Fruit fly (Drosophila melanogaster) whole organism, embryonic: ENCODE measurements around the gene Spps.
A peak's percentile ranks its signal among the peaks of the same experiment; 100 is the strongest.

Source experiments
- Antp ChIP-seq: fragments of 200-800 bp; sonication (Bioruptor generic); optimal IDR thresholded peaks from 3 replicates; lab custom pipeline; 2016; ENCODE audit warnings: missing biosample characterization, missing genetic modification characterization
- B-H2 ChIP-seq: fragments of 200-800 bp; sonication (Bioruptor generic); optimal IDR thresholded peaks from 2 replicates; lab custom pipeline; 2018; ENCODE audit warnings: missing biosample characterization, mild to moderate bottlenecking, missing genetic modification characterization
- Bgb ChIP-seq: fragments of 200-800 bp; sonication (Bioruptor generic); IDR thresholded peaks from 2 replicates; pipeline ENCODE4 v1.3.6; 2022; ENCODE audit warnings: missing biosample characterization, missing genetic modification characterization; ENCODE audit not compliant: partially characterized antibody
- CG11456 ChIP-seq: fragments of 200-800 bp; sonication (Bioruptor generic); IDR thresholded peaks from 3 replicates; pipeline ENCODE4 v1.3.6; 2022; ENCODE audit warnings: missing biosample characterization, missing genetic modification characterization
- CG11723 ChIP-seq: fragments of 200-800 bp; sonication (Bioruptor generic); optimal IDR thresholded peaks from 2 replicates; lab custom pipeline; 2017; ENCODE audit warnings: missing biosample characterization, mild to moderate bottlenecking, missing genetic modification characterization
- CG12236 ChIP-seq: fragments of 200-800 bp; sonication (Bioruptor generic); optimal IDR thresholded peaks from 2 replicates; lab custom pipeline; 2016; ENCODE audit warnings: missing biosample characterization, missing genetic modification characterization
- CG12659 ChIP-seq: fragments of 200-800 bp; sonication (Bioruptor generic); optimal IDR thresholded peaks from 3 replicates; lab custom pipeline; 2017; ENCODE audit warnings: mild to moderate bottlenecking, missing biosample characterization, missing genetic modification reagents, missing genetic modification characterization
- CG14014 ChIP-seq: fragments of 200-800 bp; sonication (Bioruptor generic); IDR thresholded peaks from 2 replicates; pipeline ENCODE4 v1.3.6; 2022; ENCODE audit warnings: missing biosample characterization, missing genetic modification characterization
- CG15011 ChIP-seq: fragments of 200-800 bp; sonication (Bioruptor generic); optimal IDR thresholded peaks from 3 replicates; lab custom pipeline; 2018; ENCODE audit warnings: missing biosample characterization, mild to moderate bottlenecking, missing genetic modification characterization
- CG16863 ChIP-seq: fragments of 200-800 bp; sonication (Bioruptor generic); optimal IDR thresholded peaks from 3 replicates; lab custom pipeline; 2016; ENCODE audit warnings: missing biosample characterization, missing genetic modification characterization
- CG17612 ChIP-seq: fragments of 200-800 bp; sonication (Bioruptor generic); IDR thresholded peaks from 2 replicates; pipeline ENCODE4 v1.3.6; 2022; ENCODE audit warnings: missing biosample characterization, missing genetic modification characterization
- CG18262 ChIP-seq: fragments of 200-800 bp; optimal IDR thresholded peaks from 3 replicates; lab custom pipeline; 2019; ENCODE audit warnings: missing biosample characterization, mild to moderate bottlenecking, missing genetic modification characterization, moderate library complexity
- CG2129 ChIP-seq: fragments of 200-800 bp; sonication (Bioruptor generic); IDR thresholded peaks from 2 replicates; pipeline ENCODE4 v1.3.6; 2022; ENCODE audit warnings: missing biosample characterization, missing genetic modification characterization; ENCODE audit not compliant: partially characterized antibody
- CG2875 ChIP-seq: fragments of 200-800 bp; sonication (Bioruptor generic); optimal IDR thresholded peaks from 2 replicates; lab custom pipeline; 2017; ENCODE audit warnings: missing biosample characterization, mild to moderate bottlenecking, missing genetic modification characterization, missing genetic modification reagents
- CG3838 ChIP-seq: fragments of 200-800 bp; sonication (Bioruptor generic); optimal IDR thresholded peaks from 3 replicates; lab custom pipeline; 2016; ENCODE audit warnings: missing biosample characterization, missing genetic modification characterization
- CG7745 ChIP-seq: fragments of 200-800 bp; sonication (Bioruptor generic); optimal IDR thresholded peaks from 2 replicates; lab custom pipeline; 2018; ENCODE audit warnings: missing biosample characterization, mild to moderate bottlenecking, missing genetic modification characterization, moderate library complexity
- CG9609 ChIP-seq: fragments of 200-800 bp; sonication (Bioruptor generic); optimal IDR thresholded peaks from 3 replicates; lab custom pipeline; 2016; ENCODE audit warnings: missing biosample characterization, missing genetic modification characterization
- CG9797 ChIP-seq: fragments of 200-800 bp; sonication (Bioruptor generic); optimal IDR thresholded peaks from 3 replicates; lab custom pipeline; 2018; ENCODE audit warnings: missing biosample characterization, mild to moderate bottlenecking, missing genetic modification characterization
- Dbx ChIP-seq: fragments of 200-800 bp; sonication (Bioruptor generic); IDR thresholded peaks from 3 replicates; pipeline ENCODE4 v1.3.6; 2022; ENCODE audit warnings: missing biosample characterization, missing genetic modification characterization
- Dfd ChIP-seq, 2 experiments: fragments of >200 bp; optimal IDR thresholded peaks; 2 replicates each; lab custom pipeline; 2017; ENCODE audit warnings: missing biosample characterization in 2 of 2, missing genetic modification characterization in 2 of 2
- E2f1 ChIP-seq: fragments of 200-800 bp; sonication (Bioruptor generic); IDR thresholded peaks from 2 replicates; pipeline ENCODE4 v1.3.6; 2022; ENCODE audit warnings: missing biosample characterization, missing genetic modification characterization
- Nf-YB ChIP-seq: fragments of 200-800 bp; sonication (Bioruptor generic); optimal IDR thresholded peaks from 3 replicates; lab custom pipeline; 2019; ENCODE audit warnings: missing biosample characterization, mild to moderate bottlenecking, missing genetic modification characterization, moderate library complexity
- Nf-YC ChIP-seq: fragments of 200-800 bp; optimal IDR thresholded peaks from 3 replicates; lab custom pipeline; 2019; ENCODE audit warnings: missing biosample characterization, mild to moderate bottlenecking, missing genetic modification characterization, moderate library complexity
- Opbp ChIP-seq: fragments of 200-800 bp; sonication (Bioruptor generic); IDR thresholded peaks from 3 replicates; pipeline ENCODE4 v1.3.6; 2022; ENCODE audit warnings: missing biosample characterization, missing genetic modification characterization; ENCODE audit not compliant: partially characterized antibody
- Rfx ChIP-seq: fragments of 200-800 bp; sonication (Bioruptor generic); IDR thresholded peaks from 2 replicates; pipeline ENCODE4 v1.3.6; 2022; ENCODE audit warnings: missing biosample characterization, missing genetic modification characterization
- Sry-β ChIP-seq: fragments of 200-800 bp; sonication (Bioruptor generic); optimal IDR thresholded peaks from 2 replicates; lab custom pipeline; 2018; ENCODE audit warnings: missing biosample characterization, mild to moderate bottlenecking, missing genetic modification characterization, moderate library complexity
- Taf1 ChIP-seq: fragments of 200-800 bp; sonication (Bioruptor generic); IDR thresholded peaks from 2 replicates; pipeline ENCODE4 v1.3.6; 2022; ENCODE audit warnings: missing biosample characterization, missing genetic modification characterization
- al ChIP-seq: fragments of 200-800 bp; sonication (Bioruptor generic); IDR thresholded peaks from 2 replicates; pipeline ENCODE4 v1.3.6; 2022; ENCODE audit warnings: missing biosample characterization, missing genetic modification characterization
- ato ChIP-seq: fragments of 200-800 bp; sonication (Bioruptor generic); IDR thresholded peaks from 2 replicates; pipeline ENCODE4 v1.3.6; 2022; ENCODE audit warnings: missing biosample characterization, missing genetic modification characterization; ENCODE audit not compliant: partially characterized antibody
- az2 ChIP-seq: fragments of 200-800 bp; sonication (Bioruptor generic); optimal IDR thresholded peaks from 3 replicates; lab custom pipeline; 2016; ENCODE audit warnings: missing biosample characterization, missing genetic modification characterization
- dmrt11E ChIP-seq: fragments of 200-800 bp; sonication (Bioruptor generic); optimal IDR thresholded peaks from 3 replicates; lab custom pipeline; 2018; ENCODE audit warnings: missing biosample characterization, mild to moderate bottlenecking, missing genetic modification characterization, moderate library complexity
- dmrt99B ChIP-seq: fragments of 200-800 bp; sonication (Bioruptor generic); optimal IDR thresholded peaks from 2 replicates; lab custom pipeline; 2018; ENCODE audit warnings: missing biosample characterization, mild to moderate bottlenecking, missing genetic modification characterization, moderate library complexity
- gt ChIP-seq: fragments of 200-800 bp; sonication (Bioruptor generic); IDR thresholded peaks from 2 replicates; pipeline ENCODE4 v1.3.6; 2022; ENCODE audit warnings: missing biosample characterization, missing genetic modification characterization
- hbn ChIP-seq: fragments of 200-800 bp; sonication (Bioruptor generic); IDR thresholded peaks from 2 replicates; pipeline ENCODE4 v1.3.6; 2022; ENCODE audit warnings: missing biosample characterization, missing genetic modification characterization; ENCODE audit not compliant: partially characterized antibody
- jigr1 ChIP-seq: fragments of 200-800 bp; sonication (Bioruptor generic); IDR thresholded peaks from 3 replicates; pipeline ENCODE4 v1.3.6; 2022; ENCODE audit warnings: missing biosample characterization, missing genetic modification characterization
- jumu ChIP-seq: fragments of 200-800 bp; sonication (Bioruptor generic); optimal IDR thresholded peaks from 3 replicates; lab custom pipeline; 2016; ENCODE audit warnings: missing biosample characterization, missing genetic modification characterization
- knrl ChIP-seq: fragments of 200-800 bp; sonication (Bioruptor generic); IDR thresholded peaks from 3 replicates; pipeline ENCODE4 v1.3.6; 2022; ENCODE audit warnings: missing biosample characterization, missing genetic modification characterization; ENCODE audit not compliant: partially characterized antibody
- luna ChIP-seq: fragments of 200-800 bp; sonication (Bioruptor generic); optimal IDR thresholded peaks from 2 replicates; lab custom pipeline; 2016; ENCODE audit warnings: missing biosample characterization, missing genetic modification characterization
- nom ChIP-seq: fragments of 200-800 bp; sonication (Bioruptor generic); optimal IDR thresholded peaks from 2 replicates; lab custom pipeline; 2017; ENCODE audit warnings: missing biosample characterization, missing genetic modification characterization, mild to moderate bottlenecking, moderate library complexity, missing genetic modification reagents
- onecut ChIP-seq: fragments of 200-800 bp; sonication (Bioruptor generic); IDR thresholded peaks from 2 replicates; pipeline ENCODE4 v1.3.6; 2022; ENCODE audit warnings: missing biosample characterization, missing genetic modification characterization
- prd ChIP-seq, 3 experiments: fragments of >200 bp in 2 of 3; fragments of 200-800 bp in 1 of 3; sonication (Bioruptor generic) in 1 of 3; optimal IDR thresholded peaks in 2 of 3; IDR thresholded peaks in 1 of 3; 2 replicates in 2 of 3; 3 replicates in 1 of 3; pipeline versions ENCODE4 v1.3.6 to Lab custom; 2017 to 2022; ENCODE audit warnings: missing biosample characterization in 1 of 3, missing genetic modification characterization in 1 of 3
- pros ChIP-seq: fragments of 200-800 bp; sonication (Bioruptor generic); optimal IDR thresholded peaks from 3 replicates; lab custom pipeline; 2019; ENCODE audit warnings: missing biosample characterization, mild to moderate bottlenecking, missing genetic modification characterization, moderate library complexity
- repo ChIP-seq: fragments of 200-800 bp; sonication (Bioruptor generic); optimal IDR thresholded peaks from 2 replicates; lab custom pipeline; 2016; ENCODE audit warnings: missing biosample characterization, missing genetic modification characterization
- rib ChIP-seq: fragments of 200-800 bp; sonication (Bioruptor generic); IDR thresholded peaks from 2 replicates; pipeline ENCODE4 v1.3.6; 2022; ENCODE audit warnings: missing biosample characterization, missing genetic modification characterization
- scrt ChIP-seq: fragments of 200-800 bp; sonication (Bioruptor generic); optimal IDR thresholded peaks from 2 replicates; lab custom pipeline; 2018; ENCODE audit warnings: missing biosample characterization, mild to moderate bottlenecking, missing genetic modification characterization, moderate library complexity
- usp ChIP-seq: fragments of >200 bp; optimal IDR thresholded peaks from 2 replicates; lab custom pipeline; 2017; ENCODE audit warnings: missing biosample characterization, missing genetic modification characterization
- vnd ChIP-seq: fragments of 200-800 bp; sonication (Bioruptor generic); IDR thresholded peaks from 3 replicates; pipeline ENCODE4 v1.3.6; 2022; ENCODE audit warnings: missing biosample characterization, missing genetic modification characterization; ENCODE audit not compliant: partially characterized antibody
- wek ChIP-seq: fragments of 200-800 bp; sonication (Bioruptor generic); optimal IDR thresholded peaks from 3 replicates; lab custom pipeline; 2018; ENCODE audit warnings: missing biosample characterization, mild to moderate bottlenecking, missing genetic modification characterization, moderate library complexity
- wor ChIP-seq: fragments of 200-800 bp; sonication (Bioruptor generic); IDR thresholded peaks from 2 replicates; pipeline ENCODE4 v1.3.6; 2022; ENCODE audit warnings: missing biosample characterization, missing genetic modification characterization
- zen2 ChIP-seq: fragments of 200-800 bp; sonication (Bioruptor generic); IDR thresholded peaks from 3 replicates; pipeline ENCODE4 v1.3.6; 2022; ENCODE audit warnings: missing biosample characterization, missing genetic modification characterization; ENCODE audit not compliant: partially characterized antibody

The Spps gene

DNA sequence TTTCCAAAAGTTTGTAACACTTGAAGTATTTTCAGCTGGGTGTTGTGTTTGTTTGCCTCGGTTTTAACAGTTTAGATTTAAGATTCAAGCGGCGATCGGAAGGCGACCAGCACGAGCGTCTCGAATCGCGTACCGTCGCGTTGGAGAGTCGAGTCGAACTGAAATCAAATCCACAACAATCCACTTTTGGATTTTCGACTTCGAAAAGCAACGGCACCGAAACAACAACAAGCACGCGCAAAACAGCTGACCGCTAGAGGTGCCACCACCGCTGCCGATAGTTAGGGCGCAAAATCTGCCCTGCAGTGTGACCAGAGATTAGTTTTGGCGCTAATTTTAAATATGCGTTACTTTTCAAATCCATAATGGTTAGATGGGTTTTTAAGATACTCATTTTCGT lies 44.3 kb upstream of the Spps start, which contains the start of gene jar (continued):
- TF ChIP-seq CG18262 (tag; lab: Kevin White, UChicago) = peak; percentile 30
- peak; percentile 58; the same call in 1 of the 3 replicates for TF ChIP-seq Dbx (GFP tag; lab: Robert Waterston, UW)
- no peak for TF ChIP-seq CG3838
- TF ChIP-seq B-H2 (GFP tag; lab: Kevin White, UChicago) = peak; percentile 69
- TF ChIP-seq Antp (GFP tag; lab: Kevin White, UChicago) = no peak
- no peak for TF ChIP-seq CG15011 (GFP tag; lab: Kevin White, UChicago)
- peak; percentile 22 for TF ChIP-seq Nf-YB (GFP tag; lab: Kevin White, UChicago)
- TF ChIP-seq rib = peak; percentile 65
- peak; percentile 87 for TF ChIP-seq zen2
- no peak for TF ChIP-seq wor (GFP tag; lab: Robert Waterston, UW)
- TF ChIP-seq luna (GFP tag; lab: Kevin White, UChicago) = no peak
- TF ChIP-seq prd (optimal IDR thresholded peaks at IDR 0.05; lab: Kevin White, UChicago) = no peak
- TF ChIP-seq prd (GFP tag; IDR thresholded peaks at IDR 0.05; lab: Robert Waterston, UW) = 0 out of 3 replicates have a peak, but pooled peaks have one; percentile 16
- no peak for TF ChIP-seq onecut (GFP tag; lab: Robert Waterston, UW)
- peak; percentile 14 for TF ChIP-seq dmrt99B (tag; lab: Kevin White, UChicago)
- peak; percentile 11 for TF ChIP-seq CG7745 (tag; lab: Kevin White, UChicago)
- TF ChIP-seq gt (GFP tag; lab: Robert Waterston, UW) = no peak
- no peak for TF ChIP-seq CG2875
- no peak for TF ChIP-seq CG11723 (GFP tag; lab: Kevin White, UChicago)
- TF ChIP-seq Dfd (GFP tag; optimal IDR thresholded peaks at IDR 0.05; lab: Kevin White, UChicago) = no peak
- TF ChIP-seq CG12659 (GFP tag; lab: Kevin White, UChicago) = peak; percentile 66
- no peak for TF ChIP-seq dmrt11E (tag; lab: Kevin White, UChicago)
- TF ChIP-seq CG9609 (GFP tag; lab: Kevin White, UChicago) = no peak
- TF ChIP-seq jumu (GFP tag; lab: Kevin White, UChicago) = no peak
- TF ChIP-seq Opbp = peak; percentile 95
- TF ChIP-seq CG12236 (GFP tag; lab: Kevin White, UChicago) = no peak
- TF ChIP-seq scrt (GFP tag; lab: Kevin White, UChicago) = peak; percentile 22
- TF ChIP-seq Taf1 (GFP tag; lab: Robert Waterston, UW) = no peak
- no peak for TF ChIP-seq usp (GFP tag; lab: Kevin White, UChicago)
- TF ChIP-seq ato = peak; percentile 88
- TF ChIP-seq E2f1 (GFP tag; lab: Robert Waterston, UW) = peak; percentile 95
- peak; percentile 25 for TF ChIP-seq nom (GFP tag; lab: Kevin White, UChicago)
- TF ChIP-seq Sry-β (GFP tag; lab: Kevin White, UChicago) = peak; percentile 42
- TF ChIP-seq az2 (GFP tag; lab: Kevin White, UChicago) = no peak
- peak; percentile 97 for TF ChIP-seq Bgb (GFP tag; lab: Robert Waterston, UW)
- peak; percentile 99 for TF ChIP-seq CG9797 (GFP tag; lab: Kevin White, UChicago)
- no peak for TF ChIP-seq al (GFP tag; lab: Robert Waterston, UW)
- peak; percentile 70; the same call in 1 of the 2 replicates for TF ChIP-seq CG2129
- TF ChIP-seq CG16863 (GFP tag; lab: Kevin White, UChicago) = no peak
- TF ChIP-seq pros (GFP tag; lab: Kevin White, UChicago) = peak; percentile 67
- no peak for TF ChIP-seq jigr1 (GFP tag; lab: Robert Waterston, UW)
- TF ChIP-seq CG17612 (GFP tag; lab: Robert Waterston, UW) = no peak
- TF ChIP-seq vnd (GFP tag; lab: Robert Waterston, UW) = peak; percentile 74
- TF ChIP-seq CG11456 = no peak
- peak; percentile 63 for TF ChIP-seq Rfx (GFP tag; lab: Robert Waterston, UW)
- TF ChIP-seq wek (GFP tag; lab: Kevin White, UChicago) = peak; percentile 65
- peak; percentile 33; the same call in 1 of the 2 replicates for TF ChIP-seq CG14014 (GFP tag; lab: Robert Waterston, UW)
- TF ChIP-seq Nf-YC (tag; lab: Kevin White, UChicago) = peak; percentile 53
- TF ChIP-seq hbn (GFP tag; lab: Robert Waterston, UW) = peak; percentile 94
- TF ChIP-seq knrl (GFP tag; lab: Robert Waterston, UW) = peak; percentile 88
- no peak for TF ChIP-seq repo (GFP tag; lab: Kevin White, UChicago)
